Worm (Caenorhabditis elegans) whole organism, young adult: ENCODE results near the gene B0228.1.

Experiments used
- F10E7.11 ChIP-seq: sonication (generic microtip); optimal IDR thresholded peaks from 2 replicates; lab custom pipeline; 2017; ENCODE audit warnings: mild to moderate bottlenecking, missing genetic modification characterization, moderate library complexity, missing compliant biosample characterization
- F52B5.7 ChIP-seq: sonication (generic microtip); optimal IDR thresholded peaks from 2 replicates; lab custom pipeline; 2016; ENCODE audit warnings: mild to moderate bottlenecking, missing genetic modification characterization, missing compliant biosample characterization
- K11D2.4 ChIP-seq: fragments of 200-800 bp; sonication (Bioruptor generic); IDR thresholded peaks from 2 replicates; pipeline ENCODE4 v1.3.6; 2022; ENCODE audit warnings: missing genetic modification reagents, missing genetic modification characterization, missing compliant biosample characterization
- ama-1 ChIP-seq, 3 experiments: fragments of 150-350 bp in 1 of 3; sonication (generic microtip) in 2 of 3; optimal IDR thresholded peaks; 2 replicates each; lab custom pipeline; 2014 to 2018; ENCODE audit warnings: missing biosample characterization in 2 of 3, missing genetic modification characterization in 2 of 3, missing genetic modification reagents in 2 of 3
- aptf-2 ChIP-seq: fragments of 200-800 bp; sonication (Bioruptor generic); conservative IDR thresholded peaks from 2 replicates; pipeline ENCODE4 v1.3.6; 2022; ENCODE audit warnings: missing genetic modification reagents, missing genetic modification characterization, missing compliant biosample characterization
- him-1 ChIP-seq: sonication (generic microtip); optimal IDR thresholded peaks from 2 replicates; lab custom pipeline; 2016; ENCODE audit warnings: missing genotype, missing genetic modification reagents, missing genetic modification characterization, missing compliant biosample characterization
- lin-35 ChIP-seq, 3 experiments: fragments of 150-350 bp in 2 of 3; sonication (generic microtip) in 1 of 3; optimal IDR thresholded peaks; 2 replicates each; lab custom pipeline; 2014 to 2018; ENCODE audit warnings: missing biosample characterization in 3 of 3, missing genetic modification characterization in 3 of 3, missing genetic modification reagents in 3 of 3
- lin-40 ChIP-seq: sonication (generic microtip); optimal IDR thresholded peaks from 2 replicates; lab custom pipeline; 2016; ENCODE audit warnings: missing genetic modification characterization, mild to moderate bottlenecking, missing compliant biosample characterization, missing genotype, missing genetic modification reagents
- nhr-27 ChIP-seq: fragments of 200-800 bp; sonication (Bioruptor generic); optimal IDR thresholded peaks from 2 replicates; lab custom pipeline; 2018; ENCODE audit warnings: mild to moderate bottlenecking, missing genetic modification characterization, moderate library complexity, missing compliant biosample characterization
- pbrm-1 ChIP-seq: fragments of 200-800 bp; sonication (Bioruptor generic); IDR thresholded peaks from 2 replicates; pipeline ENCODE4 v1.3.6; 2022; ENCODE audit warnings: missing genetic modification reagents, missing genetic modification characterization, missing compliant biosample characterization
- rcor-1 ChIP-seq: fragments of 200-800 bp; sonication (Bioruptor generic); IDR thresholded peaks from 2 replicates; pipeline ENCODE4 v1.3.6; 2022; ENCODE audit warnings: missing genetic modification reagents, missing genetic modification characterization, missing compliant biosample characterization
- rpc-1 ChIP-seq, 2 experiments: fragments of 150-350 bp in 1 of 2; sonication (generic microtip) in 1 of 2; optimal IDR thresholded peaks; 2 replicates each; lab custom pipeline; 2014 to 2018; ENCODE audit warnings: missing biosample characterization in 1 of 2, missing genetic modification characterization in 1 of 2, missing genetic modification reagents in 1 of 2, missing genotype in 1 of 2
- tlf-1 ChIP-seq: fragments of 200-800 bp; sonication (Bioruptor generic); optimal IDR thresholded peaks from 2 replicates; lab custom pipeline; 2018; ENCODE audit warnings: mild to moderate bottlenecking, missing genetic modification characterization, missing compliant biosample characterization
- unc-62 ChIP-seq: fragments of 150-350 bp; optimal IDR thresholded peaks from 2 replicates; lab custom pipeline; 2014; ENCODE audit warnings: missing biosample characterization, missing genetic modification reagents, missing genetic modification characterization

DNA sequence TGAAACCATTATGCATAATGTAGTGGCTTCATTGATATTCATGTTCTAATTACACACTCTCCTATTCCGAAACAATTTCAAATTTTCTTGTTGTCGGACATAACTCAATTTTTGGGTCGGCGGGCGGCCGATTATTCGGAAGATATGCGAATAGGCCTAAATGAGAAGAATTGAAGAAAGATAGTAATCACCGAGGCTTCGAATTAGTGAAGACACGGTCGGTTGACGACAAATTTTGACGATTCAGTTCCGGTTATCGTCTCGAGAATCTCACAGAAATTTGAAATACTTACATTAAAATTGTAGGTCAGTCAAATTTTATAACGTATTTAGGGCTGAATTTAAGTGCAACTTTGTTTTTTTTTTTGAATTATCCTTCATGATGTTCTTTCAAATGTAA lies 48.0 kb downstream of the B0228.1 start:
- TF ChIP-seq F52B5.7 (tag; lab: Kevin White, UChicago) (no peak), rcor-1 (GFP tag; lab: Robert Waterston, UW) (no peak), lin-35 (GFP tag; optimal IDR thresholded peaks at IDR 0.05; lab: Kevin White, UChicago) (no peak), tlf-1 (GFP tag; lab: Kevin White, UChicago) (no peak), unc-62 (GFP tag; lab: Kevin White, UChicago) (no peak), him-1 (no peak), ama-1 (optimal IDR thresholded peaks at IDR 0.05; lab: Kevin White, UChicago) (no peak), ama-1 (GFP tag; optimal IDR thresholded peaks at IDR 0.05; lab: Kevin White, UChicago) (no peak), K11D2.4 (GFP tag; lab: Robert Waterston, UW) (no peak), F10E7.11 (tag; lab: Kevin White, UChicago) (no peak), lin-40 (tag; lab: Kevin White, UChicago) (no peak), aptf-2 (no peak), pbrm-1 (GFP tag; lab: Robert Waterston, UW) (no peak), rpc-1 (optimal IDR thresholded peaks at IDR 0.05; lab: Kevin White, UChicago) (no peak), rpc-1 (tag; optimal IDR thresholded peaks at IDR 0.05; lab: Kevin White, UChicago) (no peak), nhr-27 (no peak)
